Worm (Caenorhabditis elegans): ENCODE measurements around the gene T05G5.4.

ce11 chrIII:9767095-9767494, 18.4 kb downstream of the T05G5.4 start:
- TF ChIP-seq ceh-30 (tag; optimal IDR thresholded peaks at IDR 0.05) (no peak), che-1 (tag; optimal IDR thresholded peaks at IDR 0.05) (no peak), pqm-1 (tag; optimal IDR thresholded peaks at IDR 0.05) (no peak), ceh-19 (GFP tag; optimal IDR thresholded peaks at IDR 0.05) (no peak), unc-55 (GFP tag; optimal IDR thresholded peaks at IDR 0.05) (no peak), ref-2 (tag; optimal IDR thresholded peaks at IDR 0.05) (peak; percentile 43), lim-6 (tag; optimal IDR thresholded peaks at IDR 0.05) (no peak), ceh-31 (tag; optimal IDR thresholded peaks at IDR 0.05) (no peak)
